Fruit fly (Drosophila melanogaster) whole organism, embryonic: ENCODE measurements around the gene dsd.

Experiments used
- CG11093 ChIP-seq: fragments of 200-800 bp; sonication (Bioruptor generic); IDR thresholded peaks from 3 replicates; pipeline ENCODE4 v1.3.6; 2022; ENCODE audit warnings: missing biosample characterization, missing genetic modification characterization
- CG1233 ChIP-seq: fragments of 200-800 bp; sonication (Bioruptor generic); optimal IDR thresholded peaks from 4 replicates; lab custom pipeline; 2018; ENCODE audit warnings: missing biosample characterization, mild to moderate bottlenecking, missing genetic modification characterization
- CG31441 ChIP-seq: fragments of 200-800 bp; sonication (Bioruptor generic); IDR thresholded peaks from 2 replicates; pipeline ENCODE4 v1.3.6; 2022; ENCODE audit warnings: missing biosample characterization, missing genetic modification characterization
- Dll ChIP-seq: fragments of 200-800 bp; sonication (Bioruptor generic); IDR thresholded peaks from 4 replicates; pipeline ENCODE4 v1.3.6; 2022; ENCODE audit warnings: missing biosample characterization, missing genetic modification characterization; ENCODE audit not compliant: partially characterized antibody
- Opbp ChIP-seq: fragments of 200-800 bp; sonication (Bioruptor generic); IDR thresholded peaks from 3 replicates; pipeline ENCODE4 v1.3.6; 2022; ENCODE audit warnings: missing biosample characterization, missing genetic modification characterization; ENCODE audit not compliant: partially characterized antibody
- Rx ChIP-seq: fragments of 200-800 bp; sonication (Bioruptor generic); IDR thresholded peaks from 2 replicates; pipeline ENCODE4 v1.3.6; 2022; ENCODE audit warnings: missing biosample characterization, missing genetic modification characterization
- ara ChIP-seq: fragments of 200-800 bp; sonication (Bioruptor generic); IDR thresholded peaks from 2 replicates; pipeline ENCODE4 v1.3.6; 2022; ENCODE audit warnings: missing biosample characterization, missing genetic modification characterization
- nmo ChIP-seq: fragments of 200-800 bp; sonication (Bioruptor generic); optimal IDR thresholded peaks from 2 replicates; lab custom pipeline; 2018; ENCODE audit warnings: missing biosample characterization, mild to moderate bottlenecking, missing genetic modification characterization, moderate library complexity
- phol ChIP-seq: fragments of 200-800 bp; sonication (Bioruptor generic); optimal IDR thresholded peaks from 3 replicates; lab custom pipeline; 2018; ENCODE audit warnings: missing biosample characterization, mild to moderate bottlenecking, missing genetic modification characterization, moderate library complexity
- ttk ChIP-seq: fragments of 200-800 bp; sonication (Bioruptor generic); IDR thresholded peaks from 2 replicates; pipeline ENCODE4 v2.1.2; 2022; ENCODE audit warnings: missing biosample characterization, missing genetic modification characterization

DNA sequence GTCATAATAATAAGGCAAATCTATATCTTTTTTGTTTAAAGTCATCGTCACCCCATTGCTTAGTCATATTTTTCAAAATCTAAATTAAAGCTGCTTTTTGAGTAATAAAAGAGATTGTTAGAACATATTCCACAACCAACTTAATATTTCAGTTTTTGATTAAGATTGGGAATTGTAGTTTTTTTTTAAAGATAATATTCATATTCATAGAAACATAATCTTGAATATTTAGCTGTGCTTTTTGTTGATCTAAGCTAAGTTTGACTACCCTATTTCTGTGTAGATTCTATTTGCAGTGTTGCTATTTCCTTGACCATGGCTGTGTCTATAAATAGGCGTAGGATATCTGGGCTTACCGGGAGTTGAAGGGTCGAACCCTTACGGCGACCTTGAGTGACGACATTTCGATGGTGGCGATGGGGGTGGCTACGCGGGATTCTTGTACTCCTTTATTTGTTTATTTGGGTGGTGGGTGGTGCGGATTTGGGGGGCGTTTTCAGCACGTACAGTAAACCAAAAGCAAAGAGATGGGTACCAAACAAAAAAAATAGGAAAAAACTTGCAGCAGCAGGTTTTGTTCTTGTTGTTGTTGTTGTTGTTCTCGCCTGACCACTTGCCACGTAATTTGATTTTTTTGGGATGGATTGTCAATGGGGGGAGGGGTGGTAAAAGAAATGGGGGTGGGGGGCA is 49.1 kb downstream of the dsd start:
- no peak for TF ChIP-seq Dll
- TF ChIP-seq ara: no peak
- no peak for TF ChIP-seq ttk (GFP tag; lab: Robert Waterston, UW)
- TF ChIP-seq Rx: no peak
- TF ChIP-seq CG11093 (GFP tag; lab: Robert Waterston, UW): no peak
- TF ChIP-seq CG31441 (GFP tag; lab: Robert Waterston, UW): 0 out of 2 replicates have a peak, but pooled peaks have one; percentile 8
- TF ChIP-seq nmo: peak; percentile 25
- TF ChIP-seq phol: peak; percentile 44
- TF ChIP-seq Opbp (GFP tag; lab: Robert Waterston, UW): no peak
- no peak for TF ChIP-seq CG1233 (GFP tag; lab: Kevin White, UChicago)
